Fruit fly (Drosophila melanogaster) whole organism, prepupa: Measurements from ENCODE around the gene CtsB.
A peak's percentile ranks its signal among the peaks of the same experiment; 100 is the strongest.

Experiments
- CG11762 ChIP-seq: fragments of 200-800 bp; sonication (Bioruptor generic); optimal IDR thresholded peaks from 3 replicates; lab custom pipeline; 2016; ENCODE audit warnings: missing biosample characterization, missing genetic modification characterization; ENCODE audit not compliant: insufficient read depth
- CG11902 ChIP-seq: fragments of 200-800 bp; sonication (Bioruptor generic); optimal IDR thresholded peaks from 3 replicates; lab custom pipeline; 2016; ENCODE audit warnings: missing biosample characterization, missing genetic modification characterization
- CG1621 ChIP-seq: fragments of 200-800 bp; sonication (Bioruptor generic); optimal IDR thresholded peaks from 3 replicates; lab custom pipeline; 2018; ENCODE audit warnings: missing biosample characterization, mild to moderate bottlenecking, missing genetic modification characterization
- CG16779 ChIP-seq: fragments of 200-800 bp; sonication (Bioruptor generic); optimal IDR thresholded peaks from 3 replicates; lab custom pipeline; 2017; ENCODE audit warnings: missing biosample characterization, mild to moderate bottlenecking, missing genetic modification characterization
- CG3032 ChIP-seq: fragments of 200-800 bp; optimal IDR thresholded peaks from 2 replicates; lab custom pipeline; 2019; ENCODE audit warnings: missing biosample characterization, mild to moderate bottlenecking, missing genetic modification characterization, moderate library complexity
- CG31627 ChIP-seq: fragments of 200-800 bp; sonication (Bioruptor generic); optimal IDR thresholded peaks from 3 replicates; lab custom pipeline; 2016; ENCODE audit warnings: missing biosample characterization, missing genetic modification characterization
- CG32006 ChIP-seq: fragments of 200-800 bp; sonication (Bioruptor generic); optimal IDR thresholded peaks from 3 replicates; lab custom pipeline; 2017; ENCODE audit warnings: missing biosample characterization, mild to moderate bottlenecking, missing genetic modification characterization
- CG34406 ChIP-seq: fragments of 200-800 bp; sonication (Bioruptor generic); optimal IDR thresholded peaks from 3 replicates; lab custom pipeline; 2016; ENCODE audit warnings: missing biosample characterization, missing genetic modification characterization
- CG3919 ChIP-seq: fragments of 200-800 bp; sonication (Bioruptor generic); optimal IDR thresholded peaks from 3 replicates; lab custom pipeline; 2016; ENCODE audit warnings: missing biosample characterization, missing genetic modification characterization
- CG4318 ChIP-seq: fragments of 200-800 bp; sonication (Bioruptor generic); optimal IDR thresholded peaks from 3 replicates; lab custom pipeline; 2017; ENCODE audit warnings: missing biosample characterization, mild to moderate bottlenecking, missing genetic modification characterization
- CG6163 ChIP-seq: fragments of 200-800 bp; sonication (Bioruptor generic); IDR thresholded peaks from 3 replicates; pipeline ENCODE4 v1.3.6; 2022; ENCODE audit warnings: missing biosample characterization, missing genetic modification characterization
- CG6276 ChIP-seq: fragments of 200-800 bp; sonication (Bioruptor generic); optimal IDR thresholded peaks from 2 replicates; lab custom pipeline; 2017; ENCODE audit warnings: missing biosample characterization, mild to moderate bottlenecking, missing genetic modification characterization
- CG6792 ChIP-seq: fragments of 200-800 bp; sonication (Bioruptor generic); optimal IDR thresholded peaks from 3 replicates; lab custom pipeline; 2016; ENCODE audit warnings: missing biosample characterization, missing genetic modification characterization
- CG6854 ChIP-seq: fragments of 200-800 bp; sonication (Bioruptor generic); optimal IDR thresholded peaks from 2 replicates; lab custom pipeline; 2017; ENCODE audit warnings: missing biosample characterization, mild to moderate bottlenecking, missing genetic modification characterization
- CG7368 ChIP-seq: fragments of 200-800 bp; sonication (Bioruptor generic); optimal IDR thresholded peaks from 3 replicates; lab custom pipeline; 2016; ENCODE audit warnings: missing biosample characterization, missing genetic modification characterization
- CG8319 ChIP-seq: fragments of 200-800 bp; sonication (Bioruptor generic); optimal IDR thresholded peaks from 3 replicates; lab custom pipeline; 2016; ENCODE audit warnings: missing biosample characterization, missing genetic modification characterization
- Eip78C ChIP-seq: fragments of 200-800 bp; sonication (Bioruptor generic); peaks from one replicate; lab custom pipeline; 2016; ENCODE audit warnings: missing biosample characterization, missing genetic modification characterization
- Ets96B ChIP-seq: fragments of 200-800 bp; optimal IDR thresholded peaks from 2 replicates; lab custom pipeline; 2019; ENCODE audit warnings: missing biosample characterization, mild to moderate bottlenecking, missing genetic modification characterization, moderate library complexity
- Gug ChIP-seq: fragments of 200-800 bp; sonication (Bioruptor generic); IDR thresholded peaks from 2 replicates; pipeline ENCODE4 v1.3.6; 2022; ENCODE audit warnings: missing biosample characterization, missing genetic modification characterization
- Lpt ChIP-seq: fragments of 200-800 bp; sonication (Bioruptor generic); optimal IDR thresholded peaks from 3 replicates; lab custom pipeline; 2016; ENCODE audit warnings: missing biosample characterization, missing genetic modification characterization
- OdsH ChIP-seq: fragments of 200-800 bp; sonication (Bioruptor generic); optimal IDR thresholded peaks from 3 replicates; lab custom pipeline; 2016; ENCODE audit warnings: missing biosample characterization, missing genetic modification characterization
- Sox102F ChIP-seq: fragments of 200-800 bp; sonication (Bioruptor generic); optimal IDR thresholded peaks from 2 replicates; lab custom pipeline; 2016; ENCODE audit warnings: missing biosample characterization, mild to moderate bottlenecking, missing genetic modification characterization
- Sox14 ChIP-seq: fragments of 200-800 bp; sonication (Bioruptor generic); optimal IDR thresholded peaks from 3 replicates; lab custom pipeline; 2016; ENCODE audit warnings: missing biosample characterization, missing genetic modification characterization
- Sox15 ChIP-seq: fragments of 200-800 bp; sonication (Bioruptor generic); optimal IDR thresholded peaks from 3 replicates; lab custom pipeline; 2016; ENCODE audit warnings: missing biosample characterization, missing genetic modification characterization
- dac ChIP-seq: fragments of 200-800 bp; sonication (Bioruptor generic); optimal IDR thresholded peaks from 2 replicates; lab custom pipeline; 2017; ENCODE audit warnings: missing biosample characterization, mild to moderate bottlenecking, missing genetic modification characterization
- dsx ChIP-seq: fragments of 200-800 bp; optimal IDR thresholded peaks from 3 replicates; lab custom pipeline; 2019; ENCODE audit warnings: missing biosample characterization, mild to moderate bottlenecking, missing genetic modification characterization, moderate library complexity; ENCODE audit not compliant: poor library complexity, severe bottlenecking
- esn ChIP-seq: fragments of 200-800 bp; sonication (Bioruptor generic); optimal IDR thresholded peaks from 2 replicates; lab custom pipeline; 2016; ENCODE audit warnings: missing biosample characterization, mild to moderate bottlenecking, missing genetic modification characterization, moderate library complexity
- fd59A ChIP-seq: fragments of 200-800 bp; sonication (Bioruptor generic); optimal IDR thresholded peaks from 2 replicates; lab custom pipeline; 2017; ENCODE audit warnings: missing biosample characterization, mild to moderate bottlenecking, missing genetic modification characterization, missing genetic modification reagents
- lz ChIP-seq: fragments of 200-800 bp; sonication (Bioruptor generic); optimal IDR thresholded peaks from 3 replicates; lab custom pipeline; 2016; ENCODE audit warnings: missing biosample characterization, missing genetic modification characterization
- net ChIP-seq: fragments of 200-800 bp; sonication (Bioruptor generic); optimal IDR thresholded peaks from 3 replicates; lab custom pipeline; 2016; ENCODE audit warnings: missing biosample characterization, missing genetic modification characterization
- pdm3 ChIP-seq: fragments of 200-800 bp; sonication (Bioruptor generic); optimal IDR thresholded peaks from 3 replicates; lab custom pipeline; 2016; ENCODE audit warnings: missing biosample characterization, missing genetic modification characterization
- salr ChIP-seq, 2 experiments: fragments of 200-800 bp; sonication (Bioruptor generic); optimal IDR thresholded peaks; 3 replicates each; lab custom pipeline; 2016 to 2018; ENCODE audit warnings: missing biosample characterization in 2 of 2, missing genetic modification characterization in 2 of 2, mild to moderate bottlenecking in 1 of 2
- spab ChIP-seq: fragments of 200-800 bp; sonication (Bioruptor generic); optimal IDR thresholded peaks from 2 replicates; lab custom pipeline; 2017; ENCODE audit warnings: missing biosample characterization, mild to moderate bottlenecking, missing genetic modification characterization, missing genetic modification reagents
- ss ChIP-seq, 2 experiments: fragments of 200-800 bp; sonication (Bioruptor generic); optimal IDR thresholded peaks; 2 replicates in 1 of 2; 3 replicates in 1 of 2; lab custom pipeline; 2017 to 2018; ENCODE audit warnings: mild to moderate bottlenecking in 2 of 2, missing biosample characterization in 2 of 2, missing genetic modification characterization in 2 of 2, moderate library complexity in 1 of 2
- svp ChIP-seq: fragments of 200-800 bp; sonication (Bioruptor generic); peaks from one replicate; lab custom pipeline; 2016; ENCODE audit warnings: missing biosample characterization, missing genetic modification characterization

CtsB gene

DNA sequence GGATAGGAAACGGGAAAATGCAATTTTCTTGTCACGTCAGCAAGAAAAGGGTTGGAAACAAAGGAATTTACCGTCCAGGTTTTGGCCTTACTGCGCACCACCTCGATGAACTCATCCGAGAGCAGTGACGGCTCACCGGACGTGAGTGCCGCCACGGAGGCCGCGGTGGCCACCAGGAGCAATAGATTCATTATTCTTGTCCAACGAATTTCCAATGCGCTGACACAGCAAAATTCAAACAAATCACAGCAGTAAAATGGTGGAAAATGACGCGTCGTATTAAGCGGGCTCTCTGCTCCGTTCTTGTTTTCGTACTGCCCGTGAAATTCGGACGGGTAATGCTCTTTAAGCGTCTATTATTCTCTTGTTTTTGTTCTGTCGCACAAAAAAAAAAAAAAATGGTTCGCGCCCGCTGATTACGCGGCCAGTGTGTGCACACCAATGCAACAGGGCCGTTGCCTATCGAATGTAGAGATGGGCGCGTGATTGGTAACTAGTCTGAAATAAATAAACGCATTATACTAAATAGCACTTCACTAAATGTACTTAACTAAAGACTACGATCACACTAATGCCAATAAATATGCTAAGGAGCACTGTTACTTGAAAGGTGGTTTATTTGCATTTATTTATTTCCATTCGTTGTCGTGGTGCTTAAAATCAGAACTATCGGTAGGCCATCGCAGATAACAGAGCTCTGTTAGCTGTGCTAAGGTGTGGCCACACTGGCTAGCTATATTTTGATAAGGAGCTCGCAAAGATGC is at the start of gene CtsB, which contains the start of gene amrt (continued):
- no peak for TF ChIP-seq CG6854 (GFP tag; lab: Kevin White, UChicago)
- peak; percentile 72 for TF ChIP-seq pdm3
- TF ChIP-seq net, result peak; percentile 77
- peak; percentile 59 for TF ChIP-seq CG3919 (GFP tag; lab: Kevin White, UChicago)
- TF ChIP-seq Sox15 (GFP tag; lab: Kevin White, UChicago), result peak; percentile 36
- peak; percentile 70 for TF ChIP-seq CG6276
- peak; percentile 71 for TF ChIP-seq Sox14
- TF ChIP-seq spab (GFP tag; lab: Kevin White, UChicago), result peak; percentile 48
- TF ChIP-seq CG7368 (GFP tag; lab: Kevin White, UChicago), result peak; percentile 31
- peak; percentile 55 for TF ChIP-seq CG3032 (tag; lab: Kevin White, UChicago)

dm6 chrX:13830029-13830428 is 48.1 kb upstream of the CtsB start, which contains the start of gene jub:
Gene jub, minus strand, starts transcription at chrX:13830317.
- TF ChIP-seq spab (GFP tag; lab: Kevin White, UChicago) (no peak), dac (GFP tag; lab: Kevin White, UChicago) (no peak), CG1621 (tag; lab: Kevin White, UChicago) (no peak), CG32006 (GFP tag; lab: Kevin White, UChicago) (no peak), svp (GFP tag; lab: Kevin White, UChicago) (no peak), CG3032 (tag; lab: Kevin White, UChicago) (no peak), OdsH (no peak), CG3919 (GFP tag; lab: Kevin White, UChicago) (no peak), CG6163 (GFP tag; lab: Robert Waterston, UW) (no peak), Sox14 (peak; percentile 84), Eip78C (GFP tag; lab: Kevin White, UChicago) (peak; percentile 57), dsx (peak; percentile 19), Sox15 (GFP tag; lab: Kevin White, UChicago) (no peak), esn (GFP tag; lab: Kevin White, UChicago) (peak; percentile 13), CG31627 (GFP tag; lab: Kevin White, UChicago) (no peak), Lpt (GFP tag; lab: Kevin White, UChicago) (no peak), CG16779 (tag; lab: Kevin White, UChicago) (no peak), fd59A (GFP tag; lab: Kevin White, UChicago) (no peak), CG8319 (GFP tag; lab: Kevin White, UChicago) (no peak), CG4318 (GFP tag; lab: Kevin White, UChicago) (no peak), CG11762 (GFP tag; lab: Kevin White, UChicago) (no peak), salr (GFP tag; optimal IDR thresholded peaks at IDR 0.05; lab: Kevin White, UChicago) (no peak), Gug (GFP tag; lab: Robert Waterston, UW) (no peak), Ets96B (tag; lab: Kevin White, UChicago) (no peak), CG34406 (no peak), ss (GFP tag; optimal IDR thresholded peaks at IDR 0.05; lab: Kevin White, UChicago) (no peak)

DNA sequence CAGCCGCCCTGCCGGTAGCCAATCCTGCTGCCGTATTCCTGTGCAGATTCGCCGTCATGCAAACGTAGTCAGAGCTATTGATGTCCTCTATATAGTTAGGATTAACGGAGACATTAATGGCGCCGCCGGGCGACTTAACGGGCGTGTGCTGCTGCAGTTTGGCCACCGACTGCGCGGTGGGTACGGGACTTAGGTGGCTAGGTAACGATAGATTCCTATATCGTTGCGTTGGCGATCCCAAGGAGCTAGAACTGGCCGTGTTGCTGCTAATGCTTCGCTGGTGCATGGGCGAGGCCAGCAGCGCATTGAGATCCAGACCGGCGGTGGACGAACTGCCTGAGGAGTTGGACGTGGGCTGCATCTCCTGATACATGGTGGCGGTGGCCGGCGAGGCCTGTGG is 46.9 kb upstream of the CtsB start:
- TF ChIP-seq CG11902 (no peak), svp (GFP tag; lab: Kevin White, UChicago) (no peak), CG6792 (GFP tag; lab: Kevin White, UChicago) (no peak), lz (GFP tag; lab: Kevin White, UChicago) (no peak), fd59A (GFP tag; lab: Kevin White, UChicago) (no peak), CG32006 (GFP tag; lab: Kevin White, UChicago) (no peak), Sox102F (GFP tag; lab: Kevin White, UChicago) (no peak)
